Worm (Caenorhabditis elegans): ENCODE data around the gene set-2.
"Not testable (repeated sequence)": the region's sequence is repeated elsewhere in the genome, so short reads cannot be mapped to it uniquely, and the experiment has no call there.

DNA sequence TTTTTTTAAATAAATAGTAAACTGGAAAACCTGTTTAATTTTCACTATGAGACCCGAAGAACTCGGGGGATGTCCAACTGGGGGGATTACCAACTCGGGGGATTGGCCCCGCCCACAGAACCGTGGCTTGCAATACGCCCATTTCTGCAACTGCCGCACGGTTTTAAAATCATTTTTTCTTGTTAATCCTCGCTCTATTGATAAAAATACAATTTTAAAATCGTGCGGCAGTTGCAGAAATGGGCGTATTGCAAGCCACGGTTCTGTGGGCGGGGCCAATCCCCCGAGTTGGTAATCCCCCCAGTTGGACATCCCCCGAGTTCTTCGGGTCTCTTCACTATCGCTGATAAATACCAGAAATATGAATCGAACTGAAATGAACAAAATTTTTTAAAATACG, 8.0 kb downstream of the set-2 start, which contains the start of gene mmab-1:
- not testable (repeated sequence) for TF ChIP-seq ceh-16 (tag; optimal IDR thresholded peaks at IDR 0.05); ceh-82 (tag; optimal IDR thresholded peaks at IDR 0.05); lsy-12 (tag; optimal IDR thresholded peaks at IDR 0.05); ceh-28 (tag; optimal IDR thresholded peaks at IDR 0.05); nhr-12 (tag; optimal IDR thresholded peaks at IDR 0.05); nhr-76 (tag; optimal IDR thresholded peaks at IDR 0.05); sea-2 (GFP tag; optimal IDR thresholded peaks at IDR 0.05); unc-39 (tag; optimal IDR thresholded peaks at IDR 0.05)

Data from whole organism, L3 larva.